Fruit fly (Drosophila melanogaster) whole organism, embryonic: Measurements from ENCODE around the gene Lsp2.
A peak's percentile ranks its signal among the peaks of the same experiment; 100 is the strongest.

Experiments
- Adf1 ChIP-seq: fragments of 200-800 bp; sonication (Bioruptor generic); IDR thresholded peaks from 2 replicates; pipeline ENCODE4 v1.3.6; 2022; ENCODE audit warnings: missing biosample characterization, missing genetic modification characterization
- Antp ChIP-seq: fragments of 200-800 bp; sonication (Bioruptor generic); optimal IDR thresholded peaks from 3 replicates; lab custom pipeline; 2016; ENCODE audit warnings: missing biosample characterization, missing genetic modification characterization
- CG10267 ChIP-seq: fragments of 200-800 bp; sonication (Bioruptor generic); optimal IDR thresholded peaks from 2 replicates; lab custom pipeline; 2018; ENCODE audit warnings: missing biosample characterization, mild to moderate bottlenecking, missing genetic modification characterization, moderate library complexity
- CG11398 ChIP-seq: fragments of 200-800 bp; sonication (Bioruptor generic); optimal IDR thresholded peaks from 2 replicates; lab custom pipeline; 2016; ENCODE audit warnings: missing biosample characterization, missing genetic modification characterization
- CG12219 ChIP-seq: fragments of 200-800 bp; sonication (Bioruptor generic); optimal IDR thresholded peaks from 3 replicates; lab custom pipeline; 2018; ENCODE audit warnings: missing biosample characterization, mild to moderate bottlenecking, missing genetic modification characterization
- CG12299 ChIP-seq: fragments of 200-800 bp; sonication (Bioruptor generic); optimal IDR thresholded peaks from 2 replicates; lab custom pipeline; 2018; ENCODE audit warnings: missing biosample characterization, mild to moderate bottlenecking, missing genetic modification characterization
- CG12391 ChIP-seq: fragments of 200-800 bp; sonication (Bioruptor generic); optimal IDR thresholded peaks from 3 replicates; lab custom pipeline; 2018; ENCODE audit warnings: missing biosample characterization, mild to moderate bottlenecking, missing genetic modification characterization, moderate library complexity
- CG15479 ChIP-seq: fragments of 200-800 bp; sonication (Bioruptor generic); optimal IDR thresholded peaks from 3 replicates; lab custom pipeline; 2019; ENCODE audit warnings: missing biosample characterization, mild to moderate bottlenecking, missing genetic modification characterization, moderate library complexity
- CG15696 ChIP-seq: fragments of 200-800 bp; sonication (Bioruptor generic); optimal IDR thresholded peaks from 2 replicates; lab custom pipeline; 2019; ENCODE audit warnings: missing biosample characterization, mild to moderate bottlenecking, missing genetic modification characterization, moderate library complexity
- CG1602 ChIP-seq: fragments of 200-800 bp; sonication (Bioruptor generic); optimal IDR thresholded peaks from 3 replicates; lab custom pipeline; 2016; ENCODE audit warnings: missing biosample characterization, missing genetic modification characterization
- CG17359 ChIP-seq: fragments of 200-800 bp; sonication (Bioruptor generic); optimal IDR thresholded peaks from 3 replicates; lab custom pipeline; 2018; ENCODE audit warnings: missing biosample characterization, mild to moderate bottlenecking, missing genetic modification characterization, moderate library complexity
- CG2875 ChIP-seq: fragments of 200-800 bp; sonication (Bioruptor generic); optimal IDR thresholded peaks from 2 replicates; lab custom pipeline; 2017; ENCODE audit warnings: missing biosample characterization, mild to moderate bottlenecking, missing genetic modification characterization, missing genetic modification reagents
- CG32772 ChIP-seq: fragments of 200-800 bp; sonication (Bioruptor generic); IDR thresholded peaks from 2 replicates; pipeline ENCODE4 v1.3.6; 2022; ENCODE audit warnings: missing biosample characterization, missing genetic modification characterization
- CG4617 ChIP-seq: fragments of 200-800 bp; sonication (Bioruptor generic); optimal IDR thresholded peaks from 3 replicates; lab custom pipeline; 2016; ENCODE audit warnings: missing biosample characterization, missing genetic modification characterization, borderline replicate concordance
- CG7839 ChIP-seq: fragments of 200-800 bp; sonication (Bioruptor generic); optimal IDR thresholded peaks from 3 replicates; lab custom pipeline; 2018; ENCODE audit warnings: missing biosample characterization, mild to moderate bottlenecking, missing genetic modification characterization, moderate library complexity
- CG8924 ChIP-seq: fragments of 200-800 bp; optimal IDR thresholded peaks from 3 replicates; lab custom pipeline; 2019; ENCODE audit warnings: missing biosample characterization, mild to moderate bottlenecking, missing genetic modification characterization, moderate library complexity
- CG9727 ChIP-seq: fragments of 200-800 bp; sonication (Bioruptor generic); optimal IDR thresholded peaks from 3 replicates; lab custom pipeline; 2017; ENCODE audit warnings: missing biosample characterization, mild to moderate bottlenecking, missing genetic modification characterization
- CG9932 ChIP-seq: fragments of 200-800 bp; sonication (Bioruptor generic); IDR thresholded peaks from 2 replicates; pipeline ENCODE4 v1.3.6; 2022; ENCODE audit warnings: missing biosample characterization, missing genetic modification characterization
- Dfd ChIP-seq, 2 experiments: fragments of >200 bp; optimal IDR thresholded peaks; 2 replicates each; lab custom pipeline; 2017; ENCODE audit warnings: missing biosample characterization in 2 of 2, missing genetic modification characterization in 2 of 2
- Hmr ChIP-seq: fragments of 200-800 bp; sonication (Bioruptor generic); optimal IDR thresholded peaks from 3 replicates; lab custom pipeline; 2017; ENCODE audit warnings: mild to moderate bottlenecking, missing biosample characterization, missing genetic modification reagents, missing genetic modification characterization
- Meics ChIP-seq: fragments of 200-800 bp; sonication (Bioruptor generic); optimal IDR thresholded peaks from 2 replicates; lab custom pipeline; 2017; ENCODE audit warnings: missing biosample characterization, mild to moderate bottlenecking, missing genetic modification characterization
- NC2β ChIP-seq: fragments of 200-800 bp; sonication (Bioruptor generic); optimal IDR thresholded peaks from 2 replicates; lab custom pipeline; 2016; ENCODE audit warnings: missing biosample characterization, missing genetic modification characterization
- NK7.1 ChIP-seq: fragments of 200-800 bp; sonication (Bioruptor generic); optimal IDR thresholded peaks from 3 replicates; lab custom pipeline; 2016; ENCODE audit warnings: missing biosample characterization, missing genetic modification characterization
- Sox102F ChIP-seq: fragments of 200-800 bp; sonication (Bioruptor generic); optimal IDR thresholded peaks from 2 replicates; lab custom pipeline; 2018; ENCODE audit warnings: missing biosample characterization, mild to moderate bottlenecking, missing genetic modification characterization, moderate library complexity
- Stat92E ChIP-seq, 3 experiments: fragments of >200 bp in 2 of 3; fragments of 200-800 bp in 1 of 3; sonication (Bioruptor generic) in 1 of 3; optimal IDR thresholded peaks; 2 replicates each; lab custom pipeline; 2017 to 2019; ENCODE audit warnings: missing biosample characterization in 3 of 3, missing genetic modification characterization in 3 of 3, mild to moderate bottlenecking in 1 of 3, moderate library complexity in 1 of 3
- Trl ChIP-seq, 3 experiments: fragments of >200 bp in 2 of 3; fragments of 200-800 bp in 1 of 3; sonication (Bioruptor generic) in 1 of 3; optimal IDR thresholded peaks; 2 replicates in 1 of 3; 3 replicates in 2 of 3; lab custom pipeline; 2016 to 2017; ENCODE audit warnings: missing biosample characterization in 1 of 3, missing genetic modification characterization in 1 of 3
- Vsx1 ChIP-seq: fragments of 200-800 bp; sonication (Bioruptor generic); optimal IDR thresholded peaks from 2 replicates; lab custom pipeline; 2017; ENCODE audit warnings: missing biosample characterization, mild to moderate bottlenecking, missing genetic modification characterization, missing genetic modification reagents
- ato ChIP-seq: fragments of 200-800 bp; sonication (Bioruptor generic); IDR thresholded peaks from 2 replicates; pipeline ENCODE4 v1.3.6; 2022; ENCODE audit warnings: missing biosample characterization, missing genetic modification characterization; ENCODE audit not compliant: partially characterized antibody
- bowl ChIP-seq: fragments of 200-800 bp; sonication (Bioruptor generic); IDR thresholded peaks from 2 replicates; pipeline ENCODE4 v1.3.6; 2022; ENCODE audit warnings: missing biosample characterization, missing genetic modification characterization
- cg ChIP-seq: fragments of 200-800 bp; sonication (Bioruptor generic); optimal IDR thresholded peaks from 3 replicates; lab custom pipeline; 2019; ENCODE audit warnings: missing biosample characterization, mild to moderate bottlenecking, missing genetic modification characterization, moderate library complexity
- dmrt99B ChIP-seq: fragments of 200-800 bp; sonication (Bioruptor generic); optimal IDR thresholded peaks from 2 replicates; lab custom pipeline; 2018; ENCODE audit warnings: missing biosample characterization, mild to moderate bottlenecking, missing genetic modification characterization, moderate library complexity
- emc ChIP-seq: fragments of 200-800 bp; sonication (Bioruptor generic); optimal IDR thresholded peaks from 2 replicates; lab custom pipeline; 2016; ENCODE audit warnings: missing biosample characterization, missing genetic modification characterization
- en ChIP-seq: fragments of 200-800 bp; sonication (Bioruptor generic); optimal IDR thresholded peaks from 2 replicates; lab custom pipeline; 2016; ENCODE audit warnings: missing biosample characterization, missing genetic modification characterization
- fd96Cb ChIP-seq: fragments of 200-800 bp; sonication (Bioruptor generic); optimal IDR thresholded peaks from 2 replicates; lab custom pipeline; 2018; ENCODE audit warnings: missing biosample characterization, mild to moderate bottlenecking, missing genetic modification characterization, moderate library complexity
- ftz-f1 ChIP-seq: fragments of 200-800 bp; sonication (Bioruptor generic); optimal IDR thresholded peaks from 2 replicates; lab custom pipeline; 2016; ENCODE audit warnings: missing biosample characterization, missing genetic modification characterization
- gsb ChIP-seq: fragments of 200-800 bp; sonication (Bioruptor generic); IDR thresholded peaks from 2 replicates; pipeline ENCODE4 v1.3.6; 2022; ENCODE audit warnings: missing biosample characterization, missing genetic modification characterization
- insv ChIP-seq, 2 experiments: fragments of 200-800 bp; sonication (Bioruptor generic); optimal IDR thresholded peaks; 3 replicates each; lab custom pipeline; 2016 to 2018; ENCODE audit warnings: missing biosample characterization in 2 of 2, missing genetic modification characterization in 2 of 2
- lbe ChIP-seq: fragments of 200-800 bp; sonication (Bioruptor generic); optimal IDR thresholded peaks from 2 replicates; lab custom pipeline; 2016; ENCODE audit warnings: missing biosample characterization, mild to moderate bottlenecking, missing genetic modification characterization
- lilli ChIP-seq: fragments of 200-800 bp; sonication (Bioruptor generic); optimal IDR thresholded peaks from 3 replicates; lab custom pipeline; 2016; ENCODE audit warnings: missing biosample characterization, missing genetic modification characterization
- maf-S ChIP-seq: fragments of 200-800 bp; sonication (Bioruptor generic); optimal IDR thresholded peaks from 2 replicates; lab custom pipeline; 2016; ENCODE audit warnings: missing biosample characterization, missing genetic modification characterization
- otp ChIP-seq: fragments of 200-800 bp; sonication (Bioruptor generic); IDR thresholded peaks from 3 replicates; pipeline ENCODE4, ENCODE4 v1.3.6; 2022; ENCODE audit warnings: missing biosample characterization, missing genetic modification characterization
- phol ChIP-seq: fragments of 200-800 bp; sonication (Bioruptor generic); optimal IDR thresholded peaks from 3 replicates; lab custom pipeline; 2018; ENCODE audit warnings: missing biosample characterization, mild to moderate bottlenecking, missing genetic modification characterization, moderate library complexity
- prd ChIP-seq, 3 experiments: fragments of >200 bp in 2 of 3; fragments of 200-800 bp in 1 of 3; sonication (Bioruptor generic) in 1 of 3; optimal IDR thresholded peaks in 2 of 3; IDR thresholded peaks in 1 of 3; 2 replicates in 2 of 3; 3 replicates in 1 of 3; pipeline versions ENCODE4 v1.3.6 to Lab custom; 2017 to 2022; ENCODE audit warnings: missing biosample characterization in 1 of 3, missing genetic modification characterization in 1 of 3
- psq ChIP-seq: fragments of 200-800 bp; sonication (Bioruptor generic); optimal IDR thresholded peaks from 2 replicates; lab custom pipeline; 2017; ENCODE audit warnings: missing biosample characterization, missing genetic modification characterization
- slp2 ChIP-seq: fragments of 200-800 bp; sonication (Bioruptor generic); optimal IDR thresholded peaks from 2 replicates; lab custom pipeline; 2016; ENCODE audit warnings: missing biosample characterization, missing genetic modification characterization
- trem ChIP-seq: fragments of 200-800 bp; optimal IDR thresholded peaks from 3 replicates; lab custom pipeline; 2019; ENCODE audit warnings: missing biosample characterization, mild to moderate bottlenecking, missing genetic modification characterization, moderate library complexity
- tup ChIP-seq: fragments of 200-800 bp; sonication (Bioruptor generic); optimal IDR thresholded peaks from 2 replicates; lab custom pipeline; 2016; ENCODE audit warnings: missing biosample characterization, mild to moderate bottlenecking, missing genetic modification characterization, moderate library complexity
- tx ChIP-seq: fragments of 200-800 bp; sonication (Bioruptor generic); optimal IDR thresholded peaks from 2 replicates; lab custom pipeline; 2016; ENCODE audit warnings: missing biosample characterization, missing genetic modification characterization
- zen2 ChIP-seq: fragments of 200-800 bp; sonication (Bioruptor generic); IDR thresholded peaks from 3 replicates; pipeline ENCODE4 v1.3.6; 2022; ENCODE audit warnings: missing biosample characterization, missing genetic modification characterization; ENCODE audit not compliant: partially characterized antibody

Gene Lsp2

dm6 chr3L:12101924-12102383, 27.2 kb upstream of the Lsp2 start (continued):
- TF ChIP-seq slp2 (GFP tag; lab: Kevin White, UChicago): no peak
- peak; percentile 38 for TF ChIP-seq CG15479 (GFP tag; lab: Kevin White, UChicago)
- TF ChIP-seq lbe (GFP tag; lab: Kevin White, UChicago): no peak
- TF ChIP-seq prd (optimal IDR thresholded peaks at IDR 0.05; lab: Kevin White, UChicago): no peak
- TF ChIP-seq prd (GFP tag; IDR thresholded peaks at IDR 0.05; lab: Robert Waterston, UW): peak; percentile 42; the same call in 1 of the 3 replicates
- peak in 1 of 2 experiments; percentile 29 for TF ChIP-seq insv (GFP tag; optimal IDR thresholded peaks at IDR 0.05; lab: Kevin White, UChicago)
- peak; percentile 41 for TF ChIP-seq CG15696
- no peak for TF ChIP-seq Hmr
- TF ChIP-seq fd96Cb (tag; lab: Kevin White, UChicago): peak; percentile 8
- TF ChIP-seq tup: no peak
- TF ChIP-seq CG9932 (GFP tag; lab: Robert Waterston, UW): no peak
- TF ChIP-seq ato: no peak
- peak; percentile 56 for TF ChIP-seq trem (tag; lab: Kevin White, UChicago)
- TF ChIP-seq cg (GFP tag; lab: Kevin White, UChicago): no peak
- no peak for TF ChIP-seq tx (GFP tag; lab: Kevin White, UChicago)
- no peak for TF ChIP-seq zen2 (GFP tag; lab: Robert Waterston, UW)
- no peak for TF ChIP-seq NK7.1 (GFP tag; lab: Kevin White, UChicago)
- TF ChIP-seq emc (GFP tag; lab: Kevin White, UChicago): no peak
- no peak for TF ChIP-seq CG17359 (tag; lab: Kevin White, UChicago)
- no peak for TF ChIP-seq maf-S
- TF ChIP-seq Dfd (GFP tag; optimal IDR thresholded peaks at IDR 0.05; lab: Kevin White, UChicago): no peak
- no peak for TF ChIP-seq Stat92E (GFP tag; optimal IDR thresholded peaks at IDR 0.05; lab: Kevin White, UChicago)
- no peak for TF ChIP-seq CG2875
- no peak for TF ChIP-seq CG32772
- no peak for TF ChIP-seq CG12219 (GFP tag; lab: Kevin White, UChicago)
- TF ChIP-seq Trl (optimal IDR thresholded peaks at IDR 0.05; lab: Kevin White, UChicago): no peak
- TF ChIP-seq Trl (GFP tag; optimal IDR thresholded peaks at IDR 0.05; lab: Kevin White, UChicago): no peak
- no peak for TF ChIP-seq CG4617 (GFP tag; lab: Kevin White, UChicago)
- no peak for TF ChIP-seq NC2β (GFP tag; lab: Kevin White, UChicago)
- TF ChIP-seq CG12299: no peak
- TF ChIP-seq ftz-f1 (GFP tag; lab: Kevin White, UChicago): no peak
- TF ChIP-seq CG8924 (tag; lab: Kevin White, UChicago): peak; percentile 50
- no peak for TF ChIP-seq lilli (GFP tag; lab: Kevin White, UChicago)
- TF ChIP-seq bowl: no peak
- TF ChIP-seq CG7839 (tag; lab: Kevin White, UChicago): peak; percentile 47
- TF ChIP-seq Vsx1: no peak
- peak; percentile 43 for TF ChIP-seq dmrt99B (tag; lab: Kevin White, UChicago)
- TF ChIP-seq en (GFP tag; lab: Kevin White, UChicago): no peak
- no peak for TF ChIP-seq psq (GFP tag; lab: Kevin White, UChicago)
- TF ChIP-seq otp (GFP tag; lab: Robert Waterston, UW): no peak
- TF ChIP-seq CG9727 (GFP tag; lab: Kevin White, UChicago): peak; percentile 61
- TF ChIP-seq Sox102F: peak; percentile 44
- no peak for TF ChIP-seq Antp (GFP tag; lab: Kevin White, UChicago)
- no peak for TF ChIP-seq Adf1
- peak; percentile 63 for TF ChIP-seq phol (tag; lab: Kevin White, UChicago)
- TF ChIP-seq CG11398 (GFP tag; lab: Kevin White, UChicago): no peak
- TF ChIP-seq gsb (GFP tag; lab: Robert Waterston, UW): no peak
- TF ChIP-seq Meics (GFP tag; lab: Kevin White, UChicago): no peak
- TF ChIP-seq CG10267 (tag; lab: Kevin White, UChicago): peak; percentile 55
- peak; percentile 55 for TF ChIP-seq CG12391 (tag; lab: Kevin White, UChicago)
- TF ChIP-seq CG1602 (GFP tag; lab: Kevin White, UChicago): peak; percentile 19
